Worm (Caenorhabditis elegans) whole organism, L1 larva: ENCODE data around the gene str-150.

Experiments
- aha-1 ChIP-seq: fragments of 150-350 bp; optimal IDR thresholded peaks from 2 replicates; lab custom pipeline; 2014; ENCODE audit warnings: missing biosample characterization, missing genetic modification characterization
- aly-2 ChIP-seq: fragments of 150-350 bp; optimal IDR thresholded peaks from 2 replicates; lab custom pipeline; 2014; ENCODE audit warnings: missing biosample characterization, missing genetic modification characterization
- ces-1 ChIP-seq: fragments of 150-350 bp; optimal IDR thresholded peaks from 2 replicates; lab custom pipeline; 2014; ENCODE audit warnings: missing biosample characterization, missing genetic modification reagents, missing genetic modification characterization
- fkh-10 ChIP-seq: sonication (generic microtip); optimal IDR thresholded peaks from 2 replicates; lab custom pipeline; 2017; ENCODE audit warnings: missing biosample characterization, missing genetic modification reagents, missing genetic modification characterization
- jun-1 ChIP-seq: fragments of 150-350 bp; optimal IDR thresholded peaks from 2 replicates; lab custom pipeline; 2014; ENCODE audit warnings: missing biosample characterization, missing genetic modification reagents, missing genetic modification characterization
- lin-39 ChIP-seq: fragments of 150-350 bp; optimal IDR thresholded peaks from 2 replicates; lab custom pipeline; 2014; ENCODE audit warnings: missing biosample characterization, missing genetic modification reagents, missing genetic modification characterization
- lsy-2 ChIP-seq, 2 experiments: fragments of 150-350 bp; optimal IDR thresholded peaks; 2 replicates each; lab custom pipeline; 2014; ENCODE audit warnings: missing biosample characterization in 2 of 2, missing genetic modification characterization in 2 of 2
- nhr-11 ChIP-seq: fragments of 150-350 bp; optimal IDR thresholded peaks from 2 replicates; lab custom pipeline; 2014; ENCODE audit warnings: missing biosample characterization, missing genetic modification characterization
- nhr-12 ChIP-seq: sonication (generic microtip); optimal IDR thresholded peaks from 2 replicates; lab custom pipeline; 2017; ENCODE audit warnings: missing biosample characterization, missing genetic modification characterization
- ztf-4 ChIP-seq: fragments of 150-350 bp; optimal IDR thresholded peaks from 2 replicates; lab custom pipeline; 2014; ENCODE audit warnings: missing biosample characterization, missing genetic modification characterization

DNA sequence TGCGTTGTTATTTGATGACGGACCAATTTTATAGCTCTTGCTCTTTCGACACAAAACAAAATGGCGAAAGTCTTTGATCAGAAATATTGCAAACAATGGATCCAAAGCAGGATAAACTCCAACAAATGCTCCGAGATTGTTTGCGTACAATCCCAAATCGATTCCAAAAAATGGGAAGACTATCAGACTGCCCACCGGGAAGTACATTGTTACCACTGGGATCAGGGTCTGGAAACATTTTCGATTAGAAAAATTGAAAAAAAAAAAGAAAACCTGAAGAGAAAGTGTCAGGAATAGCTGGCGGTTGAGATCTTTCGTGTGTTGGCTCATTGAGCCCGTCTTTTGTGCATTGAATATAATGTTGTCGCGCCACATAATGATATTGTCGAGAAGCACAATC lies 2.0 kb upstream of the str-150 start:
- TF ChIP-seq aly-2 (tag; lab: Kevin White, UChicago) (no peak), nhr-11 (tag; lab: Kevin White, UChicago) (no peak), lin-39 (no peak), nhr-12 (tag; lab: Kevin White, UChicago) (no peak), ztf-4 (tag; lab: Kevin White, UChicago) (no peak), lsy-2 (tag; optimal IDR thresholded peaks at IDR 0.05; lab: Kevin White, UChicago) (no peak), ces-1 (GFP tag; lab: Kevin White, UChicago) (no peak), fkh-10 (no peak), jun-1 (no peak), aha-1 (tag; lab: Kevin White, UChicago) (no peak)
